Fruit fly (Drosophila melanogaster): ENCODE results near the gene Myc.

Myc gene

dm6 chrX:3433646-3434097 is 60.7 kb downstream of the Myc start (continued):
- TF ChIP-seq CG32006 (GFP tag; optimal IDR thresholded peaks at IDR 0.05) (peak; percentile 81), pdm3 (GFP tag; optimal IDR thresholded peaks at IDR 0.05) (peak; percentile 93), CG31627 (GFP tag; optimal IDR thresholded peaks at IDR 0.05) (peak; percentile 96), CG10631 (GFP tag; optimal IDR thresholded peaks at IDR 0.05) (peak; percentile 87), CG10669 (GFP tag; optimal IDR thresholded peaks at IDR 0.05) (peak; percentile 83), CG6276 (GFP tag; optimal IDR thresholded peaks at IDR 0.05) (peak; percentile 80), CG6163 (GFP tag; IDR thresholded peaks at IDR 0.05) (peak; percentile 94; the same call in 2 of the 3 replicates), svp (GFP tag) (peak; percentile 99), CG6808 (GFP tag; optimal IDR thresholded peaks at IDR 0.05) (peak; percentile 80), CG6854 (GFP tag; optimal IDR thresholded peaks at IDR 0.05) (peak; percentile 71), CG11762 (GFP tag; optimal IDR thresholded peaks at IDR 0.05; ENCODE audit: insufficient read depth) (peak; percentile 90), vri (GFP tag; optimal IDR thresholded peaks at IDR 0.05) (peak; percentile 89)

- no peak for TF ChIP-seq Ets96B (tag; optimal IDR thresholded peaks at IDR 0.05)
Observed at dm6 chrX:3435707-3436106, 62.7 kb downstream of the Myc start, which contains the start of gene CG14269. Gene CG14269 (minus strand): TSS chrX:3435807.

DNA sequence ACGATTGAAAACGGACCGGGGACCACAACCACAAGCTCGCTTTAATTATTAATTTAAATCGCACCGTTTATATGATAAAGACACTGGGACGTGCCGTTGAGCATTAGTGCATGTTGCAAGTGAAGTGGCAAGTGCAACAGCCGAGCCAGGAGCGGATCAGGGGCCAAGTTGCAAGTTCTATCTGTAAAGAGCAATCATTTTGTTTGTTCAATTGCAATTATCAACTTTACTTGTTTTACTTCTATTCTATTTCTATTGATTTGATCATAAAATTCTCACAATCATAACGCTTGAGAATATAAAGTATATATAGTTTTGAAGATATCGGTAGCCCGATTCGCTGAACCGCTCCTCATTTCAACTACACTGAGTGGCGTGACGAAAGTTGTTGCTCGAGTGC is 63.2 kb downstream of the Myc start:
- TF ChIP-seq Gug (GFP tag; IDR thresholded peaks at IDR 0.05) (peak; percentile 69), lz (GFP tag; optimal IDR thresholded peaks at IDR 0.05) (peak; percentile 24), fd85E (GFP tag; optimal IDR thresholded peaks at IDR 0.05) (no peak), Eip93F (GFP tag; optimal IDR thresholded peaks at IDR 0.05) (no peak), ss (GFP tag; optimal IDR thresholded peaks at IDR 0.05) (peak; percentile 66 to 74), CG10669 (GFP tag; optimal IDR thresholded peaks at IDR 0.05) (peak; percentile 59), net (GFP tag; optimal IDR thresholded peaks at IDR 0.05) (peak; percentile 49), CG32006 (GFP tag; optimal IDR thresholded peaks at IDR 0.05) (peak; percentile 77), CG10631 (GFP tag; optimal IDR thresholded peaks at IDR 0.05) (peak; percentile 40), Lpt (GFP tag; optimal IDR thresholded peaks at IDR 0.05) (peak; percentile 14), Sox15 (GFP tag; optimal IDR thresholded peaks at IDR 0.05) (peak; percentile 4), pdm3 (GFP tag; optimal IDR thresholded peaks at IDR 0.05) (peak; percentile 48), CG9139 (GFP tag; optimal IDR thresholded peaks at IDR 0.05) (peak; percentile 28), dsx (GFP tag; optimal IDR thresholded peaks at IDR 0.05; ENCODE audit: poor library complexity, severe bottlenecking) (peak; percentile 28), Sox102F (GFP tag; optimal IDR thresholded peaks at IDR 0.05) (no peak), CG15336 (GFP tag; IDR thresholded peaks at IDR 0.05) (peak; percentile 64), CG6854 (GFP tag; optimal IDR thresholded peaks at IDR 0.05) (no peak), Hr39 (GFP tag; optimal IDR thresholded peaks at IDR 0.05) (peak; percentile 20), cyc (GFP tag; optimal IDR thresholded peaks at IDR 0.05) (peak; percentile 32), CG8119 (GFP tag; IDR thresholded peaks at IDR 0.05) (peak; percentile 72), CG16779 (tag; optimal IDR thresholded peaks at IDR 0.05) (no peak), Smox (GFP tag; optimal IDR thresholded peaks at IDR 0.05) (no peak), svp (GFP tag) (peak; percentile 70), CG4318 (GFP tag; optimal IDR thresholded peaks at IDR 0.05) (peak; percentile 68), eg (GFP tag; IDR thresholded peaks at IDR 0.05) (no peak), Hr4 (GFP tag; optimal IDR thresholded peaks at IDR 0.05) (peak; percentile 69), CG3919 (GFP tag; optimal IDR thresholded peaks at IDR 0.05) (peak; percentile 69), CG8632 (GFP tag; optimal IDR thresholded peaks at IDR 0.05) (no peak), acj6 (GFP tag; optimal IDR thresholded peaks at IDR 0.05) (peak; percentile 52), CG11294 (GFP tag; IDR thresholded peaks at IDR 0.05) (0 out of 2 replicates have a peak, but pooled peaks have one; percentile 12), Eip75B (GFP tag; optimal IDR thresholded peaks at IDR 0.05) (peak; percentile 37), CG3032 (tag; optimal IDR thresholded peaks at IDR 0.05) (no peak), fkh (GFP tag; optimal IDR thresholded peaks at IDR 0.05) (no peak), CG7368 (GFP tag; optimal IDR thresholded peaks at IDR 0.05) (no peak), CG8319 (GFP tag; optimal IDR thresholded peaks at IDR 0.05) (no peak), dac (GFP tag; optimal IDR thresholded peaks at IDR 0.05) (peak; percentile 49), CG34406 (GFP tag; optimal IDR thresholded peaks at IDR 0.05) (peak; percentile 9), Eip78C (GFP tag) (peak; percentile 87), CG31627 (GFP tag; optimal IDR thresholded peaks at IDR 0.05) (no peak), CG6163 (GFP tag; IDR thresholded peaks at IDR 0.05) (peak; percentile 70), Blimp-1 (GFP tag; optimal IDR thresholded peaks at IDR 0.05) (no peak), topi (GFP tag; optimal IDR thresholded peaks at IDR 0.05) (peak; percentile 45)

Data from whole organism, prepupa.